Worm (Caenorhabditis elegans): ENCODE measurements around the gene csn-6.

csn-6 gene

DNA sequence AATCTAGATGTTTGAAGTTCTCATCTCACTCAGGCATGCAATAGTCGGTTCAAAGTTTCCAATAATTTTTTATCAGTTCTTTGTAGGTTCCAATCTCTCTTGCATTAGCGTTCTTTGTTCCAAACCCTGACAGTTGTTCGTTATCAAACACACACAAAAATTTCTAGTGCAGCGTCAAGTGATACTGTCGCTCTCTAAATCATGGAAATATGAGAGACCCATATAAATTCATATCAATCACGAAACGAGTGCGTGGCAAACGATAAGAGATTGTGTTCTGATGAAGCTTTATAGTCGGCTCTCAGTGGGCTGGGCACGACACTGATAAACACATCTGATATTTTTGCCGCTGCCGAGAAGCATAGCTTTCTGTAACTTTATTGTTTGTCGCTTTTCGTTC lies 13.6 kb downstream of the csn-6 start (continued):
- TF ChIP-seq T20F7.1 (GFP tag; optimal IDR thresholded peaks at IDR 0.05) (peak; percentile 10), mxl-3 (GFP tag; optimal IDR thresholded peaks at IDR 0.05) (peak; percentile 40), T26A8.4 (GFP tag; IDR thresholded peaks at IDR 0.05) (no peak), hlh-11 (tag; optimal IDR thresholded peaks at IDR 0.05) (peak; percentile 94), mes-2 (tag; optimal IDR thresholded peaks at IDR 0.05; ENCODE audit: poor library complexity, severe bottlenecking) (peak; percentile 51), mxl-2 (GFP tag; conservative IDR thresholded peaks at IDR 0.05) (0 out of 2 replicates have a peak, but pooled peaks have one; percentile 32), ztf-7 (tag; optimal IDR thresholded peaks at IDR 0.05) (no peak), aha-1 (tag) (no peak), nhr-77 (tag; optimal IDR thresholded peaks at IDR 0.05) (peak; percentile 49), pqm-1 (tag; optimal IDR thresholded peaks at IDR 0.05) (peak; percentile 82), daf-16 (GFP tag; optimal IDR thresholded peaks at IDR 0.05) (peak in 1 of 2 experiments; percentile 24), daf-16 (tag; optimal IDR thresholded peaks at IDR 0.05) (peak; percentile 81), nhr-28 (tag; optimal IDR thresholded peaks at IDR 0.05) (peak; percentile 99), dmd-6 (GFP tag; IDR thresholded peaks at IDR 0.05) (peak; percentile 88), tra-1 (GFP tag; IDR thresholded peaks at IDR 0.05) (peak; percentile 80; the same call in 1 of the 2 replicates), gei-8 (GFP tag; optimal IDR thresholded peaks at IDR 0.05) (no peak), arid-1 (GFP tag; conservative IDR thresholded peaks at IDR 0.05) (peak; percentile 40; the same call in 1 of the 2 replicates), nhr-48 (tag; optimal IDR thresholded peaks at IDR 0.05) (peak; percentile 86)

DNA sequence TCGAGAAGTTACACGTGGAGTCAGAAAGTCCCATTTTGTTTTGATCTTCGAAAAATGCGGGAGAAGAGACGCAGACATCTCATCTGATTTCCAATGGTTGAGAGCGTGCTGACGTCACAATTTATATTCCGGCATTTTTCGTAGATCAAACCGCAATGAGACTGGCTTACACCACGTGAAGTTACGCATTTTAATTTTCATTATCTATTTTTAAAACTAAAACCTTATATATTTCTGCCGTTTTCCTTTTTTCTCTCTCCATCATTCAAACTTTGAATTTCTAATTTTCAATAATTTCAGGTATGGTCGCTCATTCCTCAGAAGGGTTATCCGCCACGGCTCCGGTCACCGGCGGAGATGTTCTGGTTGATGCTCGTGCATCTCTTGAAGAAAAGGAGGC lies 14.7 kb downstream of the csn-6 start, which contains the start of gene fat-1:
Gene fat-1, plus strand, starts transcription at position 301 of the 400 bp plus-strand sequence.
- TF ChIP-seq lin-38 (GFP tag; IDR thresholded peaks at IDR 0.05), result 0 out of 2 replicates have a peak, but pooled peaks have one; percentile 6
- TF ChIP-seq F49E8.2 (tag; optimal IDR thresholded peaks at IDR 0.05; ENCODE audit: borderline replicate concordance), result no peak

DNA sequence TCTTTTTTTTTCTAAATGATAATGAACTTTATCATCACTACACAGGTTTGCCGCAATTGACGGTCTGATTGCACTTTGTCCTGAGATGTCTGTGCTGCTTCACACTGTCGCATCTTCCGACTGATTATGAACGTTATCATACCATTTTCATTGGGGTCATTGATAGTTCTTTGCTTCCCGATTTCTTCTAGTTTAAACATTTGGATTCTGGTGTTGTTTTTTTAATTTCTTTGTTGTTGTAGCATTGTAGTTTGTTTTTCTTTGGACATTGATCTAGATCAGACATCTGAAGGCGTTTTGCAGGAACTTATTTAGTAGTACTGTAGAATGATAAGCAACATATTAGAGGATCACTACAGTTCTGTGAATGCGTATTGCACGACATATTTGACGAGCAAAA lies 18.1 kb downstream of the csn-6 start:
- TF ChIP-seq daf-16 (GFP tag; optimal IDR thresholded peaks at IDR 0.05) (no peak), daf-16 (tag; optimal IDR thresholded peaks at IDR 0.05) (peak; percentile 94), dmd-6 (GFP tag; IDR thresholded peaks at IDR 0.05) (peak; percentile 87), dmd-9 (GFP tag; IDR thresholded peaks at IDR 0.05) (no peak), ceh-20 (GFP tag; IDR thresholded peaks at IDR 0.05) (peak; percentile 43; the same call in 1 of the 2 replicates), lsy-2 (tag; optimal IDR thresholded peaks at IDR 0.05) (peak; percentile 65 to 71), Y75B8A.6 (GFP tag; IDR thresholded peaks at IDR 0.05) (0 out of 2 replicates have a peak, but pooled peaks have one; percentile 12), ztf-7 (tag; optimal IDR thresholded peaks at IDR 0.05) (peak; percentile 62), T26A8.4 (GFP tag; IDR thresholded peaks at IDR 0.05) (peak; percentile 63; the same call in 1 of the 2 replicates), nhr-77 (tag; optimal IDR thresholded peaks at IDR 0.05) (peak; percentile 95), mxl-2 (GFP tag; conservative IDR thresholded peaks at IDR 0.05) (no peak), snpc-1.2 (GFP tag; IDR thresholded peaks at IDR 0.05) (no peak), ceh-82 (tag; optimal IDR thresholded peaks at IDR 0.05) (no peak), pqm-1 (tag; optimal IDR thresholded peaks at IDR 0.05) (peak; percentile 88), nhr-10 (tag; optimal IDR thresholded peaks at IDR 0.05) (peak; percentile 90), hlh-11 (tag; optimal IDR thresholded peaks at IDR 0.05) (peak; percentile 93), egl-43 (GFP tag; IDR thresholded peaks at IDR 0.05) (no peak), nhr-28 (tag; optimal IDR thresholded peaks at IDR 0.05) (peak; percentile 99), R02D3.7 (tag; optimal IDR thresholded peaks at IDR 0.05) (no peak), F44E2.7 (GFP tag; IDR thresholded peaks at IDR 0.05) (no peak), dmd-8 (GFP tag; IDR thresholded peaks at IDR 0.05) (no peak), lin-1 (GFP tag; IDR thresholded peaks at IDR 0.05) (peak; percentile 43; the same call in 1 of the 2 replicates), dve-1 (tag; optimal IDR thresholded peaks at IDR 0.05; ENCODE audit: insufficient read depth) (peak; percentile 98), ZK546.5 (tag; optimal IDR thresholded peaks at IDR 0.05) (no peak), hlh-30 (tag; optimal IDR thresholded peaks at IDR 0.05; ENCODE audit: insufficient read depth) (peak; percentile 61), nhr-48 (tag; optimal IDR thresholded peaks at IDR 0.05) (peak; percentile 92), spr-1 (tag; optimal IDR thresholded peaks at IDR 0.05) (peak; percentile 1), lin-29 (GFP tag; IDR thresholded peaks at IDR 0.05) (no peak), pha-4 (GFP tag; IDR thresholded peaks at IDR 0.05) (0 out of 2 replicates have a peak, but pooled peaks have one; percentile 45), pha-4 (tag; optimal IDR thresholded peaks at IDR 0.05) (no peak), aly-2 (tag; optimal IDR thresholded peaks at IDR 0.05) (peak; percentile 6), arid-1 (GFP tag; conservative IDR thresholded peaks at IDR 0.05) (0 out of 2 replicates have a peak, but pooled peaks have one; percentile 50), saeg-2 (GFP tag; IDR thresholded peaks at IDR 0.05) (no peak), nhr-42 (GFP tag; IDR thresholded peaks at IDR 0.05) (0 out of 2 replicates have a peak, but pooled peaks have one; percentile 48), php-3 (GFP tag; IDR thresholded peaks at IDR 0.05) (peak; percentile 81; the same call in 1 of the 2 replicates), ama-1 (optimal IDR thresholded peaks at IDR 0.05) (peak; percentile 34), jun-1 (tag; optimal IDR thresholded peaks at IDR 0.05) (peak; percentile 59), gei-8 (GFP tag; optimal IDR thresholded peaks at IDR 0.05) (peak; percentile 55)

Data from whole organism, L4 larva.